Fruit fly (Drosophila melanogaster) whole organism, embryonic: ENCODE data around the gene flfl.

ENCODE experiments used
- CG10274 ChIP-seq: fragments of 200-800 bp; sonication (Bioruptor generic); optimal IDR thresholded peaks from 3 replicates; lab custom pipeline; 2017; ENCODE audit warnings: missing biosample characterization, mild to moderate bottlenecking, missing genetic modification characterization
- CG11456 ChIP-seq: fragments of 200-800 bp; sonication (Bioruptor generic); IDR thresholded peaks from 3 replicates; pipeline ENCODE4 v1.3.6; 2022; ENCODE audit warnings: missing biosample characterization, missing genetic modification characterization
- CG11560 ChIP-seq: fragments of 200-800 bp; sonication (Bioruptor generic); IDR thresholded peaks from 3 replicates; pipeline ENCODE4 v1.3.6; 2022; ENCODE audit warnings: missing biosample characterization, missing genetic modification characterization
- CG12769 ChIP-seq: fragments of 200-800 bp; sonication (Bioruptor generic); optimal IDR thresholded peaks from 2 replicates; lab custom pipeline; 2019; ENCODE audit warnings: missing biosample characterization, mild to moderate bottlenecking, missing genetic modification characterization, moderate library complexity
- CG14014 ChIP-seq: fragments of 200-800 bp; sonication (Bioruptor generic); IDR thresholded peaks from 2 replicates; pipeline ENCODE4 v1.3.6; 2022; ENCODE audit warnings: missing biosample characterization, missing genetic modification characterization
- CG18011 ChIP-seq: fragments of 200-800 bp; sonication (Bioruptor generic); optimal IDR thresholded peaks from 2 replicates; lab custom pipeline; 2017; ENCODE audit warnings: missing biosample characterization, missing genetic modification characterization, mild to moderate bottlenecking, moderate library complexity, missing genotype
- CG2202 ChIP-seq: fragments of 200-800 bp; sonication (Bioruptor generic); optimal IDR thresholded peaks from 2 replicates; lab custom pipeline; 2018; ENCODE audit warnings: missing biosample characterization, mild to moderate bottlenecking, missing genetic modification characterization
- CG2875 ChIP-seq: fragments of 200-800 bp; sonication (Bioruptor generic); optimal IDR thresholded peaks from 2 replicates; lab custom pipeline; 2017; ENCODE audit warnings: missing biosample characterization, mild to moderate bottlenecking, missing genetic modification characterization, missing genetic modification reagents
- CG34376 ChIP-seq: fragments of 200-800 bp; sonication (Bioruptor generic); optimal IDR thresholded peaks from 2 replicates; lab custom pipeline; 2018; ENCODE audit warnings: missing biosample characterization, mild to moderate bottlenecking, missing genetic modification characterization
- CG4424 ChIP-seq: fragments of 200-800 bp; sonication (Bioruptor generic); optimal IDR thresholded peaks from 3 replicates; lab custom pipeline; 2016; ENCODE audit warnings: missing biosample characterization, missing genetic modification characterization
- CG7271 ChIP-seq: fragments of 200-800 bp; sonication (Bioruptor generic); optimal IDR thresholded peaks from 2 replicates; lab custom pipeline; 2018; ENCODE audit warnings: missing biosample characterization, mild to moderate bottlenecking, missing genetic modification characterization, moderate library complexity
- D19B ChIP-seq: fragments of 200-800 bp; sonication (Bioruptor generic); optimal IDR thresholded peaks from 2 replicates; lab custom pipeline; 2017; ENCODE audit warnings: missing biosample characterization, mild to moderate bottlenecking, missing genetic modification characterization
- Dref ChIP-seq: fragments of 200-800 bp; sonication (Bioruptor generic); IDR thresholded peaks from 2 replicates; pipeline ENCODE4 v1.3.6; 2022; ENCODE audit warnings: missing biosample characterization, missing genetic modification characterization
- Ets65A ChIP-seq: fragments of 200-800 bp; sonication (Bioruptor generic); peaks from one replicate; lab custom pipeline; 2016; ENCODE audit warnings: missing biosample characterization, missing genetic modification characterization
- HLHmδ ChIP-seq: fragments of 200-800 bp; sonication (Bioruptor generic); optimal IDR thresholded peaks from 2 replicates; lab custom pipeline; 2018; ENCODE audit warnings: missing biosample characterization, mild to moderate bottlenecking, missing genetic modification characterization, moderate library complexity
- Med ChIP-seq: fragments of 200-800 bp; sonication (Bioruptor generic); peaks from one replicate; lab custom pipeline; 2016; ENCODE audit warnings: missing biosample characterization, missing genetic modification characterization, mild to moderate bottlenecking, inconsistent platforms, moderate library complexity
- NFAT ChIP-seq: fragments of 200-800 bp; sonication (Bioruptor generic); IDR thresholded peaks from 2 replicates; pipeline ENCODE4 v1.3.6; 2022; ENCODE audit warnings: missing biosample characterization, missing genetic modification characterization
- Nf-YC ChIP-seq: fragments of 200-800 bp; optimal IDR thresholded peaks from 3 replicates; lab custom pipeline; 2019; ENCODE audit warnings: missing biosample characterization, mild to moderate bottlenecking, missing genetic modification characterization, moderate library complexity
- Ravus ChIP-seq: fragments of 200-800 bp; sonication (Bioruptor generic); IDR thresholded peaks from 2 replicates; pipeline ENCODE4 v1.3.6; 2022; ENCODE audit warnings: missing biosample characterization, missing genetic modification characterization
- Rfx ChIP-seq: fragments of 200-800 bp; sonication (Bioruptor generic); IDR thresholded peaks from 2 replicates; pipeline ENCODE4 v1.3.6; 2022; ENCODE audit warnings: missing biosample characterization, missing genetic modification characterization
- amos ChIP-seq: fragments of 200-800 bp; sonication (Bioruptor generic); IDR thresholded peaks from 2 replicates; pipeline ENCODE4 v1.3.6; 2022; ENCODE audit warnings: missing biosample characterization, missing genetic modification characterization; ENCODE audit not compliant: partially characterized antibody
- bowl ChIP-seq: fragments of 200-800 bp; sonication (Bioruptor generic); IDR thresholded peaks from 2 replicates; pipeline ENCODE4 v1.3.6; 2022; ENCODE audit warnings: missing biosample characterization, missing genetic modification characterization
- bsh ChIP-seq, 2 experiments: fragments of 200-800 bp; sonication (Bioruptor generic); optimal IDR thresholded peaks; 2 replicates each; lab custom pipeline; 2017 to 2018; ENCODE audit warnings: mild to moderate bottlenecking in 2 of 2, missing biosample characterization in 2 of 2, missing genetic modification characterization in 2 of 2, moderate library complexity in 1 of 2
- chinmo ChIP-seq: fragments of 200-800 bp; sonication (Bioruptor generic); IDR thresholded peaks from 4 replicates; pipeline ENCODE4 v1.3.6; 2022; ENCODE audit warnings: missing biosample characterization, missing genetic modification characterization; ENCODE audit not compliant: partially characterized antibody
- crp ChIP-seq, 2 experiments: fragments of 200-800 bp; sonication (Bioruptor generic); optimal IDR thresholded peaks; 2 replicates in 1 of 2; 3 replicates in 1 of 2; lab custom pipeline; 2017; ENCODE audit warnings: missing biosample characterization in 2 of 2, missing genetic modification characterization in 2 of 2, mild to moderate bottlenecking in 1 of 2, moderate library complexity in 1 of 2
- dysf ChIP-seq: fragments of 200-800 bp; sonication (Bioruptor generic); IDR thresholded peaks from 3 replicates; pipeline ENCODE4 v1.3.6; 2022; ENCODE audit warnings: missing biosample characterization, missing genetic modification characterization
- esg ChIP-seq: fragments of 200-800 bp; sonication (Bioruptor generic); conservative IDR thresholded peaks from 2 replicates; pipeline ENCODE4 v1.3.6; 2022; ENCODE audit warnings: missing biosample characterization, missing genetic modification characterization
- exex ChIP-seq: fragments of 200-800 bp; sonication (Bioruptor generic); optimal IDR thresholded peaks from 4 replicates; lab custom pipeline; 2018; ENCODE audit warnings: missing biosample characterization, mild to moderate bottlenecking, missing genetic modification characterization, moderate library complexity
- gcm ChIP-seq: fragments of 200-800 bp; sonication (Bioruptor generic); optimal IDR thresholded peaks from 2 replicates; lab custom pipeline; 2019; ENCODE audit warnings: missing biosample characterization, mild to moderate bottlenecking, missing genetic modification characterization, moderate library complexity
- gsb ChIP-seq: fragments of 200-800 bp; sonication (Bioruptor generic); IDR thresholded peaks from 2 replicates; pipeline ENCODE4 v1.3.6; 2022; ENCODE audit warnings: missing biosample characterization, missing genetic modification characterization
- luna ChIP-seq: fragments of 200-800 bp; sonication (Bioruptor generic); optimal IDR thresholded peaks from 2 replicates; lab custom pipeline; 2016; ENCODE audit warnings: missing biosample characterization, missing genetic modification characterization
- prd ChIP-seq, 3 experiments: fragments of >200 bp in 2 of 3; fragments of 200-800 bp in 1 of 3; sonication (Bioruptor generic) in 1 of 3; optimal IDR thresholded peaks in 2 of 3; IDR thresholded peaks in 1 of 3; 2 replicates in 2 of 3; 3 replicates in 1 of 3; pipeline versions ENCODE4 v1.3.6 to Lab custom; 2017 to 2022; ENCODE audit warnings: missing biosample characterization in 1 of 3, missing genetic modification characterization in 1 of 3
- sens ChIP-seq: fragments of 200-800 bp; sonication (Bioruptor generic); peaks from one replicate; lab custom pipeline; 2016; ENCODE audit warnings: missing biosample characterization, missing genetic modification characterization
- seq ChIP-seq: fragments of 200-800 bp; sonication (Bioruptor generic); IDR thresholded peaks from 2 replicates; pipeline ENCODE4 v1.3.6; 2022; ENCODE audit warnings: missing biosample characterization, missing genetic modification characterization
- trem ChIP-seq: fragments of 200-800 bp; optimal IDR thresholded peaks from 3 replicates; lab custom pipeline; 2019; ENCODE audit warnings: missing biosample characterization, mild to moderate bottlenecking, missing genetic modification characterization, moderate library complexity
- ttk ChIP-seq: fragments of 200-800 bp; sonication (Bioruptor generic); IDR thresholded peaks from 2 replicates; pipeline ENCODE4 v2.1.2; 2022; ENCODE audit warnings: missing biosample characterization, missing genetic modification characterization
- zfh2 ChIP-seq: fragments of 200-800 bp; sonication (Bioruptor generic); optimal IDR thresholded peaks from 2 replicates; lab custom pipeline; 2016; ENCODE audit warnings: missing biosample characterization, missing genetic modification characterization

Gene flfl

dm6 chr3R:13700192-13700591, 16.5 kb downstream of the flfl start, which contains the start of gene ninaB:
ninaB (plus strand) TSS chr3R:13700565.
- peak; percentile 68 for TF ChIP-seq Med
- TF ChIP-seq ttk (GFP tag; lab: Robert Waterston, UW) = no peak

DNA sequence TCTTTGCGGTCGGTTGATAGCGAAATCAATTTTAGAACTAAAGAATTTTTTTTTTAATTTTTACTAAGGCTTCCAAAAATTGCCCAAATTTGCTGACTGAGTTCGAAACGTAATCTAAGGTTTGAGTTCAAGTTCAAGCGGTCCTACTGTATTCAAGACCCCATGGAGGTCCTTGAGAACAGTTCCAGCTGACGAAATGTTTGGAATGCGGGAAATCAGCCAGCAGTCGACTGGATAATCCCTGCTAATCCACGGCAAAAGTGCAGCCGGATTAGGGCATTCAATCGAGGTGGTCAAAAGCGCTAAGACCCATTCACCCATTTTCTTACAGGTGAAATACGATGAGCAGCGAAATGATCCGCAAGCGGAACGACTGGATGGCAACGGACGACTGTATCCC, 17.0 kb downstream of the flfl start, which contains the start of gene f-cup:
TSS of gene f-cup (minus strand) at position 101 of the 400 bp plus-strand sequence.
- peak; percentile 33 for TF ChIP-seq sens (GFP tag; lab: Kevin White, UChicago)
- TF ChIP-seq HLHmδ (GFP tag; lab: Kevin White, UChicago) = no peak
- TF ChIP-seq CG2202 = no peak
- TF ChIP-seq, all 482 proteins: peak for 1

dm6 chr3R:13705292-13705885, 21.7 kb downstream of the flfl start, which contains the start of gene Adgf-D:
Adgf-D (minus strand) TSS chr3R:13705402.
- TF ChIP-seq Rfx (GFP tag; lab: Robert Waterston, UW) = peak; percentile 26; the same call in 1 of the 2 replicates
- no peak for TF ChIP-seq trem (tag; lab: Kevin White, UChicago)
- no peak for TF ChIP-seq bsh (GFP tag; optimal IDR thresholded peaks at IDR 0.05; lab: Kevin White, UChicago)
- no peak for TF ChIP-seq Ravus (GFP tag; lab: Robert Waterston, UW)
- TF ChIP-seq prd (optimal IDR thresholded peaks at IDR 0.05; lab: Kevin White, UChicago) = no peak
- peak; percentile 34; the same call in 1 of the 3 replicates for TF ChIP-seq prd (GFP tag; IDR thresholded peaks at IDR 0.05; lab: Robert Waterston, UW)
- TF ChIP-seq sens (GFP tag; lab: Kevin White, UChicago) = peak; percentile 69
- TF ChIP-seq amos (GFP tag; lab: Robert Waterston, UW) = no peak
- TF ChIP-seq D19B (GFP tag; lab: Kevin White, UChicago) = no peak
- TF ChIP-seq gsb = 0 out of 2 replicates have a peak, but pooled peaks have one; percentile 16
- no peak for TF ChIP-seq CG11560
- peak; percentile 92 for TF ChIP-seq Ets65A (GFP tag; lab: Kevin White, UChicago)
- no peak for TF ChIP-seq luna (GFP tag; lab: Kevin White, UChicago)
- no peak for TF ChIP-seq CG18011 (GFP tag; lab: Kevin White, UChicago)
- TF ChIP-seq dysf (GFP tag; lab: Robert Waterston, UW) = 0 out of 3 replicates have a peak, but pooled peaks have one; percentile 21
- no peak for TF ChIP-seq CG7271
- TF ChIP-seq seq (GFP tag; lab: Robert Waterston, UW) = no peak
- TF ChIP-seq crp (GFP tag; optimal IDR thresholded peaks at IDR 0.05; lab: Kevin White, UChicago) = no peak
- TF ChIP-seq gcm (GFP tag; lab: Kevin White, UChicago) = no peak
- TF ChIP-seq CG2875 = no peak
- TF ChIP-seq CG12769 (tag; lab: Kevin White, UChicago) = no peak
- TF ChIP-seq CG10274 (GFP tag; lab: Kevin White, UChicago) = peak; percentile 90
- no peak for TF ChIP-seq CG14014 (GFP tag; lab: Robert Waterston, UW)
- no peak for TF ChIP-seq Nf-YC
- TF ChIP-seq CG4424 (GFP tag; lab: Kevin White, UChicago) = no peak
- TF ChIP-seq CG11456 (GFP tag; lab: Robert Waterston, UW) = 0 out of 3 replicates have a peak, but pooled peaks have one; percentile 34
- no peak for TF ChIP-seq exex (tag; lab: Kevin White, UChicago)
- peak; percentile 65 for TF ChIP-seq CG34376 (GFP tag; lab: Kevin White, UChicago)
- 0 out of 4 replicates have a peak, but pooled peaks have one; percentile 48 for TF ChIP-seq chinmo (GFP tag; lab: Robert Waterston, UW)
- TF ChIP-seq esg (GFP tag; lab: Robert Waterston, UW) = no peak
- no peak for TF ChIP-seq bowl (GFP tag; lab: Robert Waterston, UW)
- peak; percentile 10 for TF ChIP-seq Med
- no peak for TF ChIP-seq zfh2 (GFP tag; lab: Kevin White, UChicago)
- 0 out of 2 replicates have a peak, but pooled peaks have one; percentile 17 for TF ChIP-seq NFAT
- no peak for TF ChIP-seq Dref (GFP tag; lab: Robert Waterston, UW)
